Worm (Caenorhabditis elegans): ENCODE results near the gene C14A11.6.
A peak's percentile ranks its signal among the peaks of the same experiment; 100 is the strongest.

Gene C14A11.6

DNA sequence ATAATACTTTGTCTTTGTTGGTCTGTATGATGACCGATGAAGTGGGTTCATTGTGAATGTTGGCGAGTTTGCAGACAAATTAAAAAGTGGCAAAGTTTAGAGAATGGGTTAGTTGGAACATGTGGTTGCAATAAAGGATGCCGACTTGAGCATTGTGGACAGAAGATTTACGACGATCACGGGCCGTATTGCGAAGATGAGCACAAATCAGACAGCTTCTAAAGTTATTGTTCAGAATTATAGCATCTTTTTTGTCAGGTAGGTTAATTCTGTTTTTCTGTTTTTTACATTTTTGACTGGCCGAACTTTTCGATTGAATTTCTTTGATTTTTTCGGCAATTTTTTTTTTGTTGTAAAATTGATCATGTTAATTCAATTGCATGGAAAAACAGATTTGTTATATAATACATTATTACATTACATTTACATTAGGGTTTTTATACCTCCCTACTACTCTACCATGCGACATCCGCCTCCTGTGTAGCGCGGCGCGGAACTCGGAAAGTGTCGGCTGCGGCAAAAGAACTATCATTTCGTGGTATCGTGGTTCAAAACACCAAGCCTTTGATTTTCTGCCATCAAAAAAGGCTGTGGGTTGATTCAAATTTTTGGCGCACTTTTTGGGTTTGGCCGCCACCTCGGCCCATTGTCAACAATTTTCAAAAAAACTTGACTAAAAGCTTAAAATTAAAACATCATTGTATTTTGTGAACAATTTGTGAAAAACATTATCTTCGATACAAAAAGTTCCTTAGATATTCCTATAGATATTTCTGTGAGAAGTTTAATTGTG, 50.3 kb downstream of the C14A11.6 start, which contains the start of gene unc-2:
unc-2 (minus strand) TSS at position 51 of the 793 bp plus-strand sequence.
- no peak for TF ChIP-seq F49E8.2 (tag; optimal IDR thresholded peaks at IDR 0.05; ENCODE audit: borderline replicate concordance)
- TF ChIP-seq saeg-2 (GFP tag; IDR thresholded peaks at IDR 0.05) = 0 out of 2 replicates have a peak, but pooled peaks have one; percentile 21
- 0 out of 2 replicates have a peak, but pooled peaks have one; percentile 41 for TF ChIP-seq nhr-42 (GFP tag; IDR thresholded peaks at IDR 0.05)
